Worm (Caenorhabditis elegans): ENCODE results near the gene C15H7.3.
A peak's percentile ranks its signal among the peaks of the same experiment; 100 is the strongest.

Gene C15H7.3

ce11 chrIII:9631117-9631655 lies 20.6 kb downstream of the C15H7.3 start, which contains the start of gene ubc-7 (continued):
- TF ChIP-seq sox-2 (GFP tag; IDR thresholded peaks at IDR 0.05): no peak
- TF ChIP-seq ceh-14 (tag; optimal IDR thresholded peaks at IDR 0.05): no peak
- TF ChIP-seq syd-9 (tag; optimal IDR thresholded peaks at IDR 0.05): no peak
- TF ChIP-seq che-1 (tag; optimal IDR thresholded peaks at IDR 0.05): no peak
- no peak for TF ChIP-seq hlh-15 (tag; optimal IDR thresholded peaks at IDR 0.05)
- no peak for TF ChIP-seq dve-1 (tag; optimal IDR thresholded peaks at IDR 0.05)
- no peak for TF ChIP-seq fkh-6 (tag; optimal IDR thresholded peaks at IDR 0.05)
- TF ChIP-seq rnt-1 (tag; optimal IDR thresholded peaks at IDR 0.05): no peak
- no peak for TF ChIP-seq unc-86 (tag; optimal IDR thresholded peaks at IDR 0.05)
- TF ChIP-seq hlh-30 (tag; optimal IDR thresholded peaks at IDR 0.05; ENCODE audit: insufficient read depth): peak; percentile 60
- no peak for TF ChIP-seq ceh-6 (GFP tag; optimal IDR thresholded peaks at IDR 0.05)
- peak; percentile 37 for TF ChIP-seq unc-42 (tag; optimal IDR thresholded peaks at IDR 0.05)
- TF ChIP-seq pag-3 (tag; optimal IDR thresholded peaks at IDR 0.05; ENCODE audit: borderline replicate concordance): no peak
- TF ChIP-seq lim-6 (tag; optimal IDR thresholded peaks at IDR 0.05): no peak
- no peak for TF ChIP-seq C38D4.7 (GFP tag; optimal IDR thresholded peaks at IDR 0.05)
- no peak for TF ChIP-seq T23F11.4 (GFP tag; optimal IDR thresholded peaks at IDR 0.05)
- TF ChIP-seq ceh-18 (tag; optimal IDR thresholded peaks at IDR 0.05): peak; percentile 4
- TF ChIP-seq hlh-13 (GFP tag; optimal IDR thresholded peaks at IDR 0.05): no peak
- no peak for TF ChIP-seq ceh-24 (tag; optimal IDR thresholded peaks at IDR 0.05)
- no peak for TF ChIP-seq dmd-4 (tag; optimal IDR thresholded peaks at IDR 0.05; ENCODE audit: borderline replicate concordance)
- no peak for TF ChIP-seq eyg-1 (tag; optimal IDR thresholded peaks at IDR 0.05)
- no peak for TF ChIP-seq hlh-6 (tag; optimal IDR thresholded peaks at IDR 0.05)
- no peak for TF ChIP-seq ets-4 (tag; optimal IDR thresholded peaks at IDR 0.05)
- TF ChIP-seq nhr-11 (tag; optimal IDR thresholded peaks at IDR 0.05): no peak
- TF ChIP-seq ceh-34 (tag; optimal IDR thresholded peaks at IDR 0.05): no peak
- TF ChIP-seq F13H6.1 (tag; optimal IDR thresholded peaks at IDR 0.05): no peak
- no peak for TF ChIP-seq pax-1 (tag; optimal IDR thresholded peaks at IDR 0.05)
- no peak for TF ChIP-seq K02D7.2 (tag; optimal IDR thresholded peaks at IDR 0.05)
- TF ChIP-seq ceh-45 (GFP tag; IDR thresholded peaks at IDR 0.05): no peak
- TF ChIP-seq zip-5 (tag; optimal IDR thresholded peaks at IDR 0.05): no peak
- peak; percentile 11 for TF ChIP-seq unc-55 (GFP tag; optimal IDR thresholded peaks at IDR 0.05)
- no peak for TF ChIP-seq ceh-9 (tag; optimal IDR thresholded peaks at IDR 0.05)
- no peak for TF ChIP-seq K09A11.1 (tag; optimal IDR thresholded peaks at IDR 0.05; ENCODE audit: insufficient read depth)
- TF ChIP-seq ceh-2 (tag; optimal IDR thresholded peaks at IDR 0.05): no peak
- TF ChIP-seq ceh-31 (tag; optimal IDR thresholded peaks at IDR 0.05): peak; percentile 34
- no peak for TF ChIP-seq lin-11 (tag; optimal IDR thresholded peaks at IDR 0.05)

ce11 chrIII:9629855-9630254 lies 21.9 kb downstream of the C15H7.3 start, which contains the start of gene rpac-19:
rpac-19 (minus strand) TSS chrIII:9629885.
- TF ChIP-seq lim-6 (tag; optimal IDR thresholded peaks at IDR 0.05): no peak
- TF ChIP-seq ttx-3 (tag; optimal IDR thresholded peaks at IDR 0.05): peak; percentile 67
- TF ChIP-seq ceh-19 (GFP tag; optimal IDR thresholded peaks at IDR 0.05): peak; percentile 7
- TF ChIP-seq odd-2 (tag; optimal IDR thresholded peaks at IDR 0.05): peak; percentile 59
- no peak for TF ChIP-seq hlh-30 (tag; optimal IDR thresholded peaks at IDR 0.05; ENCODE audit: insufficient read depth)
- TF ChIP-seq ref-2 (tag; optimal IDR thresholded peaks at IDR 0.05): peak; percentile 55
- no peak for TF ChIP-seq npax-4 (tag; optimal IDR thresholded peaks at IDR 0.05)
- TF ChIP-seq lin-11 (tag; optimal IDR thresholded peaks at IDR 0.05): peak; percentile 47
- TF ChIP-seq F13H6.1 (tag; optimal IDR thresholded peaks at IDR 0.05): peak; percentile 46
- no peak for TF ChIP-seq pqm-1 (tag; optimal IDR thresholded peaks at IDR 0.05)
- peak; percentile 51 for TF ChIP-seq nhr-11 (tag; optimal IDR thresholded peaks at IDR 0.05)
- peak; percentile 44 for TF ChIP-seq ahr-1 (tag; optimal IDR thresholded peaks at IDR 0.05)
- no peak for TF ChIP-seq sox-2 (GFP tag; IDR thresholded peaks at IDR 0.05)
- peak; percentile 34 for TF ChIP-seq fax-1 (tag; optimal IDR thresholded peaks at IDR 0.05)
- TF ChIP-seq pat-9 (tag; optimal IDR thresholded peaks at IDR 0.05): peak; percentile 48
- no peak for TF ChIP-seq pag-3 (tag; optimal IDR thresholded peaks at IDR 0.05; ENCODE audit: borderline replicate concordance)
- TF ChIP-seq ceh-22 (tag; optimal IDR thresholded peaks at IDR 0.05): no peak
- no peak for TF ChIP-seq hlh-15 (tag; optimal IDR thresholded peaks at IDR 0.05)
- peak; percentile 55 for TF ChIP-seq sox-4 (tag; optimal IDR thresholded peaks at IDR 0.05)
- TF ChIP-seq fkh-10 (GFP tag; optimal IDR thresholded peaks at IDR 0.05): no peak
- TF ChIP-seq madf-2 (tag; optimal IDR thresholded peaks at IDR 0.05): peak; percentile 42
- no peak for TF ChIP-seq ceh-18 (tag; optimal IDR thresholded peaks at IDR 0.05)
- TF ChIP-seq C08G9.2 (tag; optimal IDR thresholded peaks at IDR 0.05): peak; percentile 18
- TF ChIP-seq ama-1 (optimal IDR thresholded peaks at IDR 0.05): no peak
- peak; percentile 55 for TF ChIP-seq Y22D7AL.16 (tag; optimal IDR thresholded peaks at IDR 0.05)

Measured in whole organism, late embryonic.